Fruit fly (Drosophila melanogaster): ENCODE results near the gene Ir75c.

Gene Ir75c

dm6 chr3L:17856655-17857479 lies 34.2 kb upstream of the Ir75c start, which contains the start of gene CG5535 (continued):
- TF ChIP-seq CG15696 (tag; optimal IDR thresholded peaks at IDR 0.05): peak; percentile 61
- TF ChIP-seq Rfx (GFP tag; IDR thresholded peaks at IDR 0.05): peak; percentile 88
- TF ChIP-seq CG11085 (GFP tag; IDR thresholded peaks at IDR 0.05): peak; percentile 50; the same call in 1 of the 2 replicates
- TF ChIP-seq disco-r (GFP tag; optimal IDR thresholded peaks at IDR 0.05): no peak
- peak; percentile 59 for TF ChIP-seq CG17359 (tag; optimal IDR thresholded peaks at IDR 0.05)
- TF ChIP-seq phol (tag; optimal IDR thresholded peaks at IDR 0.05): peak; percentile 84
- TF ChIP-seq CG43689 (GFP tag; IDR thresholded peaks at IDR 0.05): 0 out of 2 replicates have a peak, but pooled peaks have one; percentile 19
- TF ChIP-seq trh (GFP tag; optimal IDR thresholded peaks at IDR 0.05): peak; percentile 49
- TF ChIP-seq grau (tag; optimal IDR thresholded peaks at IDR 0.05): peak; percentile 88
- no peak; the same call in 1 of the 2 replicates for TF ChIP-seq CG32772 (GFP tag; IDR thresholded peaks at IDR 0.05)
- TF ChIP-seq her (GFP tag; optimal IDR thresholded peaks at IDR 0.05): peak; percentile 72
- TF ChIP-seq CG12744 (GFP tag; optimal IDR thresholded peaks at IDR 0.05): no peak
- peak; percentile 44; the same call in 1 of the 3 replicates for TF ChIP-seq CG11695 (GFP tag; IDR thresholded peaks at IDR 0.05)
- TF ChIP-seq Chrac-16 (GFP tag; optimal IDR thresholded peaks at IDR 0.05): peak; percentile 64
- TF ChIP-seq crc (GFP tag; optimal IDR thresholded peaks at IDR 0.05): peak; percentile 28
- no peak for TF ChIP-seq CG4282 (GFP tag; optimal IDR thresholded peaks at IDR 0.05)
- TF ChIP-seq Awh (GFP tag; IDR thresholded peaks at IDR 0.05): peak; percentile 22; the same call in 1 of the 2 replicates
- TF ChIP-seq CG4328 (GFP tag; optimal IDR thresholded peaks at IDR 0.05): peak; percentile 73
- no peak for TF ChIP-seq CG10565 (GFP tag; optimal IDR thresholded peaks at IDR 0.05)
- peak; percentile 80 for TF ChIP-seq CG14014 (GFP tag; IDR thresholded peaks at IDR 0.05)
- peak; percentile 91 for TF ChIP-seq CG9727 (GFP tag; optimal IDR thresholded peaks at IDR 0.05)
- TF ChIP-seq Tbp (GFP tag; optimal IDR thresholded peaks at IDR 0.05): no peak
- peak in 1 of 3 experiments; percentile 12 for TF ChIP-seq Stat92E (GFP tag; optimal IDR thresholded peaks at IDR 0.05)
- peak; percentile 47 for TF ChIP-seq CG8944 (GFP tag; optimal IDR thresholded peaks at IDR 0.05)
- TF ChIP-seq CG9437 (GFP tag; optimal IDR thresholded peaks at IDR 0.05): peak; percentile 93
- TF ChIP-seq CG3726 (GFP tag; IDR thresholded peaks at IDR 0.05): no peak; the same call in 2 of the 3 replicates
- TF ChIP-seq Sox102F (GFP tag; optimal IDR thresholded peaks at IDR 0.05): peak; percentile 80
- no peak for TF ChIP-seq mld (GFP tag; IDR thresholded peaks at IDR 0.05; ENCODE audit: partially characterized antibody)
- TF ChIP-seq otp (GFP tag; IDR thresholded peaks at IDR 0.05): peak; percentile 72
- TF ChIP-seq CG14710 (tag; optimal IDR thresholded peaks at IDR 0.05): peak; percentile 92
- TF ChIP-seq CG12659 (GFP tag; optimal IDR thresholded peaks at IDR 0.05): peak; percentile 93
- TF ChIP-seq al (GFP tag; IDR thresholded peaks at IDR 0.05): peak; percentile 40; the same call in 1 of the 2 replicates
- peak; percentile 80 for TF ChIP-seq Usf (GFP tag; optimal IDR thresholded peaks at IDR 0.05)
- peak; percentile 29; the same call in 2 of the 3 replicates for TF ChIP-seq CG14050 (GFP tag; IDR thresholded peaks at IDR 0.05)
- no peak for TF ChIP-seq CkIIα-i1 (GFP tag; IDR thresholded peaks at IDR 0.05)
- TF ChIP-seq Camta (GFP tag; optimal IDR thresholded peaks at IDR 0.05): peak; percentile 19
- peak; percentile 21 for TF ChIP-seq slp2 (GFP tag; optimal IDR thresholded peaks at IDR 0.05)
- no peak for TF ChIP-seq corto (GFP tag; optimal IDR thresholded peaks at IDR 0.05)
- peak; percentile 48 for TF ChIP-seq CG8359 (GFP tag; optimal IDR thresholded peaks at IDR 0.05; ENCODE audit: borderline replicate concordance)
- peak; percentile 24 for TF ChIP-seq Myb (GFP tag; optimal IDR thresholded peaks at IDR 0.05)
- peak in 1 of 2 experiments; percentile 21 for TF ChIP-seq crp (GFP tag; optimal IDR thresholded peaks at IDR 0.05)
- TF ChIP-seq zen (tag; optimal IDR thresholded peaks at IDR 0.05): peak; percentile 59
- TF ChIP-seq CG9215 (GFP tag; IDR thresholded peaks at IDR 0.05): peak; percentile 58
- TF ChIP-seq CG3407 (GFP tag; optimal IDR thresholded peaks at IDR 0.05): peak; percentile 40
- TF ChIP-seq bcd (GFP tag; optimal IDR thresholded peaks at IDR 0.05): peak; percentile 88
- peak; percentile 59 for TF ChIP-seq gsb-n (tag; optimal IDR thresholded peaks at IDR 0.05)
- peak; percentile 7 for TF ChIP-seq CTCF (GFP tag; optimal IDR thresholded peaks at IDR 0.05)
- TF ChIP-seq CG34376 (GFP tag; optimal IDR thresholded peaks at IDR 0.05): peak; percentile 49
- TF ChIP-seq wor (GFP tag; IDR thresholded peaks at IDR 0.05): 0 out of 2 replicates have a peak, but pooled peaks have one; percentile 51

Data from whole organism, embryonic.